Fruit fly (Drosophila melanogaster) whole organism, prepupa: ENCODE measurements around the gene sno.

Experiments used
- Blimp-1 ChIP-seq: fragments of 200-800 bp; sonication (Bioruptor generic); optimal IDR thresholded peaks from 3 replicates; lab custom pipeline; 2017; ENCODE audit warnings: missing biosample characterization, missing genetic modification characterization, mild to moderate bottlenecking, moderate library complexity, missing genetic modification reagents
- CG11294 ChIP-seq: fragments of 200-800 bp; sonication (Bioruptor generic); IDR thresholded peaks from 2 replicates; pipeline ENCODE4 v1.3.6; 2022; ENCODE audit warnings: missing biosample characterization, missing genetic modification characterization
- CG1621 ChIP-seq: fragments of 200-800 bp; sonication (Bioruptor generic); optimal IDR thresholded peaks from 3 replicates; lab custom pipeline; 2018; ENCODE audit warnings: missing biosample characterization, mild to moderate bottlenecking, missing genetic modification characterization
- CG3919 ChIP-seq: fragments of 200-800 bp; sonication (Bioruptor generic); optimal IDR thresholded peaks from 3 replicates; lab custom pipeline; 2016; ENCODE audit warnings: missing biosample characterization, missing genetic modification characterization
- CG6276 ChIP-seq: fragments of 200-800 bp; sonication (Bioruptor generic); optimal IDR thresholded peaks from 2 replicates; lab custom pipeline; 2017; ENCODE audit warnings: missing biosample characterization, mild to moderate bottlenecking, missing genetic modification characterization
- CG6808 ChIP-seq: fragments of 200-800 bp; sonication (Bioruptor generic); optimal IDR thresholded peaks from 3 replicates; lab custom pipeline; 2017; ENCODE audit warnings: missing biosample characterization, missing genetic modification characterization, mild to moderate bottlenecking, moderate library complexity, missing genetic modification reagents
- CG8119 ChIP-seq: fragments of 200-800 bp; sonication (Bioruptor generic); IDR thresholded peaks from 3 replicates; pipeline ENCODE4 v1.3.6; 2022; ENCODE audit warnings: missing biosample characterization, missing genetic modification characterization
- Eip75B ChIP-seq: fragments of 200-800 bp; sonication (Bioruptor generic); optimal IDR thresholded peaks from 3 replicates; lab custom pipeline; 2016; ENCODE audit warnings: missing biosample characterization, missing genetic modification characterization
- Eip78C ChIP-seq: fragments of 200-800 bp; sonication (Bioruptor generic); peaks from one replicate; lab custom pipeline; 2016; ENCODE audit warnings: missing biosample characterization, missing genetic modification characterization
- Lpt ChIP-seq: fragments of 200-800 bp; sonication (Bioruptor generic); optimal IDR thresholded peaks from 3 replicates; lab custom pipeline; 2016; ENCODE audit warnings: missing biosample characterization, missing genetic modification characterization
- achi ChIP-seq: fragments of 200-800 bp; sonication (Bioruptor generic); optimal IDR thresholded peaks from 3 replicates; lab custom pipeline; 2016; ENCODE audit warnings: missing biosample characterization, missing genetic modification characterization
- cyc ChIP-seq: fragments of 200-800 bp; sonication (Bioruptor generic); optimal IDR thresholded peaks from 3 replicates; lab custom pipeline; 2016; ENCODE audit warnings: missing biosample characterization, missing genetic modification characterization
- dsx ChIP-seq: fragments of 200-800 bp; optimal IDR thresholded peaks from 3 replicates; lab custom pipeline; 2019; ENCODE audit warnings: missing biosample characterization, mild to moderate bottlenecking, missing genetic modification characterization, moderate library complexity; ENCODE audit not compliant: poor library complexity, severe bottlenecking
- eg ChIP-seq: fragments of 200-800 bp; sonication (Bioruptor generic); IDR thresholded peaks from 3 replicates; pipeline ENCODE4 v1.3.6; 2022; ENCODE audit warnings: missing biosample characterization, missing genetic modification characterization
- spab ChIP-seq: fragments of 200-800 bp; sonication (Bioruptor generic); optimal IDR thresholded peaks from 2 replicates; lab custom pipeline; 2017; ENCODE audit warnings: missing biosample characterization, mild to moderate bottlenecking, missing genetic modification characterization, missing genetic modification reagents
- ss ChIP-seq, 2 experiments: fragments of 200-800 bp; sonication (Bioruptor generic); optimal IDR thresholded peaks; 2 replicates in 1 of 2; 3 replicates in 1 of 2; lab custom pipeline; 2017 to 2018; ENCODE audit warnings: mild to moderate bottlenecking in 2 of 2, missing biosample characterization in 2 of 2, missing genetic modification characterization in 2 of 2, moderate library complexity in 1 of 2
- svp ChIP-seq: fragments of 200-800 bp; sonication (Bioruptor generic); peaks from one replicate; lab custom pipeline; 2016; ENCODE audit warnings: missing biosample characterization, missing genetic modification characterization
- topi ChIP-seq: fragments of 200-800 bp; sonication (Bioruptor generic); optimal IDR thresholded peaks from 3 replicates; lab custom pipeline; 2016; ENCODE audit warnings: missing biosample characterization, missing genetic modification characterization

Gene sno

dm6 chrX:13159481-13159880 is 52.0 kb downstream of the sno start, which contains the start of the genes Bap60 and CG12096 (continued):
- TF ChIP-seq CG11294: no peak; the same call in 1 of the 2 replicates
- TF ChIP-seq CG8119 (GFP tag; lab: Robert Waterston, UW): 0 out of 3 replicates have a peak, but pooled peaks have one; percentile 43
- TF ChIP-seq CG6808 (GFP tag; lab: Kevin White, UChicago): no peak
- TF ChIP-seq CG3919: no peak
- TF ChIP-seq achi (GFP tag; lab: Kevin White, UChicago): peak; percentile 89
- no peak for TF ChIP-seq svp
- no peak for TF ChIP-seq spab (GFP tag; lab: Kevin White, UChicago)
- TF ChIP-seq CG6276 (GFP tag; lab: Kevin White, UChicago): no peak

dm6 chrX:13154783-13155182 is 56.7 kb downstream of the sno start, which contains the start of the genes CG4318 and CG4332:
Gene CG4318, minus strand, starts transcription at chrX:13154924.
Gene CG4332, plus strand, starts transcription at chrX:13155038.
- TF ChIP-seq Eip78C (GFP tag; lab: Kevin White, UChicago): peak; percentile 6
- TF ChIP-seq Eip75B: no peak
- TF ChIP-seq CG1621 (tag; lab: Kevin White, UChicago): peak; percentile 77
- no peak for TF ChIP-seq topi (GFP tag; lab: Kevin White, UChicago)

DNA sequence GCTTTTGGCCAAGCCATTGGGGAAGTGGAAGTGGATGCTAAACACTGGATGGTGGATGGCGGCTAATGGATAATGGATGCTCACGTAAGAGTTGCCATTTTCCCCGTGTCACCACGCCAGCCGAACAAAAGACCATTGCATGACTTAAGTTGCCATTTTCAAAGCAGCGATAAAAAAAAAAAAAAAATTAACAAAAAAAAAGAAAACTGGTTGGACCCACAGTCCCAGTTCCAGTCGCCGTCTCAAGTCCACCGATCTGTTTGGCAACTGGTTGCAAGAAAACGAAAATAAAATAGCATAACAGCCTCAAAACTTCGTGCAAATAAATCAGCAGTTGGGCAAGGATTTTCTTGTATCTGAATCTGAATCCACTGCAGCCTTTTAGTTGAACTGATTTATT is 62.4 kb downstream of the sno start:
- TF ChIP-seq Lpt (GFP tag; lab: Kevin White, UChicago) (peak; percentile 19), dsx (GFP tag; lab: Kevin White, UChicago) (no peak), ss (GFP tag; optimal IDR thresholded peaks at IDR 0.05; lab: Kevin White, UChicago) (peak in 1 of 2 experiments; percentile 56), svp (no peak), eg (GFP tag; lab: Robert Waterston, UW) (peak; percentile 62), CG6276 (GFP tag; lab: Kevin White, UChicago) (peak; percentile 38)

dm6 chrX:13145858-13146257 is 65.6 kb downstream of the sno start:
- TF ChIP-seq Blimp-1 (GFP tag; lab: Kevin White, UChicago) (peak; percentile 74), cyc (no peak)
